Fruit fly (Drosophila melanogaster) whole organism, wandering third instar larva: ENCODE data around the gene Alms1b.

ENCODE experiments used
- Dfd ChIP-seq: fragments of >200 bp; optimal IDR thresholded peaks from 2 replicates; lab custom pipeline; 2017; ENCODE audit warnings: missing biosample characterization, missing genetic modification characterization
- OdsH ChIP-seq: fragments of 200-800 bp; sonication (Bioruptor generic); optimal IDR thresholded peaks from 2 replicates; lab custom pipeline; 2016; ENCODE audit warnings: missing biosample characterization, mild to moderate bottlenecking, missing genetic modification characterization
- Rel ChIP-seq, 2 experiments: fragments of 200-800 bp; sonication (Bioruptor generic) in 1 of 2; optimal IDR thresholded peaks; 2 replicates in 1 of 2; 3 replicates in 1 of 2; lab custom pipeline; 2016 to 2019; ENCODE audit warnings: mild to moderate bottlenecking in 2 of 2, missing biosample characterization in 2 of 2, missing genetic modification characterization in 2 of 2, moderate library complexity in 1 of 2
- h ChIP-seq: fragments of 200-800 bp; sonication (Bioruptor generic); optimal IDR thresholded peaks from 3 replicates; lab custom pipeline; 2016; ENCODE audit warnings: missing biosample characterization, mild to moderate bottlenecking, missing genetic modification characterization
- psq ChIP-seq: fragments of 200-800 bp; sonication (Bioruptor generic); optimal IDR thresholded peaks from 3 replicates; lab custom pipeline; 2017; ENCODE audit warnings: missing biosample characterization, mild to moderate bottlenecking, missing genetic modification characterization, moderate library complexity
- rgr ChIP-seq: fragments of 200-800 bp; sonication (Bioruptor generic); optimal IDR thresholded peaks from 3 replicates; lab custom pipeline; 2016; ENCODE audit warnings: missing biosample characterization, mild to moderate bottlenecking, missing genetic modification characterization

- no peak for TF ChIP-seq Dfd (GFP tag; lab: Kevin White, UChicago)
- TF ChIP-seq psq (GFP tag; lab: Kevin White, UChicago) = no peak
- peak; percentile 0 for TF ChIP-seq rgr (GFP tag; lab: Kevin White, UChicago)
- no peak for TF ChIP-seq Rel (GFP tag; optimal IDR thresholded peaks at IDR 0.05; lab: Kevin White, UChicago)
- TF ChIP-seq Rel (tag; optimal IDR thresholded peaks at IDR 0.05; lab: Kevin White, UChicago) = no peak
- no peak for TF ChIP-seq OdsH (GFP tag; lab: Kevin White, UChicago)
- TF ChIP-seq h = no peak
Measured at dm6 chrX:4614325-4614724, 16.4 kb downstream of the Alms1b start.
